Worm (Caenorhabditis elegans): ENCODE data around the gene crh-1.
A peak's percentile ranks its signal among the peaks of the same experiment; 100 is the strongest.

The crh-1 gene

DNA sequence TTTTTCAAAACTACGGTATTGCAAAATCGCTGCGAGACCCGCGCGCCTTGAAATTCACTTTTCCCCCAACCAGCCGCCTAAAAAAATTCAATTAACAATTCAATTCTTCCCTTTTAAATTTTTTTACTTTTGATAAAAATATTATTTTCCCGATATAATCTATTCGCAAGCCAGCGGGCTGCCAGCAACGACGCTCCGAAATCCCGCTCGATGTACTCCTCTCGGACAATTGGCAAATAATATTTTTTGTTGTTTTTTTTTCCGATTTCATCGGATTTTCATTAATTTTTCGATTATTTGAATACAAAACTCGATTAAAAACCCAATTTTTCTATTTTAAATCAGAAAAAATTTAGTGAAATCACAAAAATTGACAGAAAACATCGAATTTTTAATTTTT lies 41.8 kb upstream of the crh-1 start:
- TF ChIP-seq fos-1 (tag; optimal IDR thresholded peaks at IDR 0.05) (no peak), ceh-82 (tag; optimal IDR thresholded peaks at IDR 0.05) (no peak), sox-4 (tag; optimal IDR thresholded peaks at IDR 0.05) (no peak), ets-5 (GFP tag; IDR thresholded peaks at IDR 0.05) (no peak), nhr-12 (tag; optimal IDR thresholded peaks at IDR 0.05) (no peak), hpl-2 (GFP tag; optimal IDR thresholded peaks at IDR 0.05) (no peak), unc-62 (GFP tag; optimal IDR thresholded peaks at IDR 0.05) (no peak), pax-3 (tag; optimal IDR thresholded peaks at IDR 0.05) (no peak), nhr-76 (tag; optimal IDR thresholded peaks at IDR 0.05) (no peak), vab-15 (tag; optimal IDR thresholded peaks at IDR 0.05) (no peak), hlh-17 (GFP tag; optimal IDR thresholded peaks at IDR 0.05; ENCODE audit: borderline replicate concordance) (no peak), jun-1 (tag; optimal IDR thresholded peaks at IDR 0.05) (no peak), unc-98 (GFP tag; IDR thresholded peaks at IDR 0.05) (no peak), egl-13 (tag; optimal IDR thresholded peaks at IDR 0.05) (no peak), swsn-7 (tag; optimal IDR thresholded peaks at IDR 0.05) (no peak), hlh-4 (tag; optimal IDR thresholded peaks at IDR 0.05) (no peak)

DNA sequence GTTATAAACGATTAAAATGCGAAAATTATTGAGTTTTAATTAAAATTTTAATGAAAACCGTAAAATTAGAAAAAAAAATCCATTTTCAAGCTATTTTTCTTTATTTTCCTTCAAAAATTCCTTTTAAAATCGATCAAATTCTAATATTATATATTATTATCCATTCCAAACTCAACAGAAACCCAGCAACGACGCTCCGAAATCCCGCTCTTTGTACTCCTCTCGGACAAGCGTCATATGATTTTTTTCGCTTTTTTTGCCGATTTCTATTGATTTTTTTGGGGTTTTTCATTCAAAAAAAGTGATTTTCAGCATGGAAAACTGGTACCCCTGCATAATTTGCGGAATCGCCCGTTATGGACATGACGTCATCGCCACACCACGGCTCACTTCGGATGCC lies 41.1 kb upstream of the crh-1 start, which contains the start of gene ceh-91:
ceh-91 (plus strand) TSS at position 301 of the 400 bp plus-strand sequence.
- TF ChIP-seq nhr-90 (tag; optimal IDR thresholded peaks at IDR 0.05; ENCODE audit: poor library complexity) (no peak), snpc-4 (tag; optimal IDR thresholded peaks at IDR 0.05) (no peak), hlh-4 (tag; optimal IDR thresholded peaks at IDR 0.05) (no peak), egl-27 (tag; optimal IDR thresholded peaks at IDR 0.05) (no peak), irx-1 (tag; optimal IDR thresholded peaks at IDR 0.05) (no peak), fos-1 (tag; optimal IDR thresholded peaks at IDR 0.05) (no peak), nhr-11 (tag; optimal IDR thresholded peaks at IDR 0.05) (no peak), lin-39 (tag; optimal IDR thresholded peaks at IDR 0.05) (no peak), vab-15 (tag; optimal IDR thresholded peaks at IDR 0.05) (no peak), unc-86 (tag; optimal IDR thresholded peaks at IDR 0.05) (no peak), ceh-63 (GFP tag; optimal IDR thresholded peaks at IDR 0.05) (no peak), pqm-1 (tag; optimal IDR thresholded peaks at IDR 0.05) (no peak), skn-1 (tag; optimal IDR thresholded peaks at IDR 0.05) (no peak)

DNA sequence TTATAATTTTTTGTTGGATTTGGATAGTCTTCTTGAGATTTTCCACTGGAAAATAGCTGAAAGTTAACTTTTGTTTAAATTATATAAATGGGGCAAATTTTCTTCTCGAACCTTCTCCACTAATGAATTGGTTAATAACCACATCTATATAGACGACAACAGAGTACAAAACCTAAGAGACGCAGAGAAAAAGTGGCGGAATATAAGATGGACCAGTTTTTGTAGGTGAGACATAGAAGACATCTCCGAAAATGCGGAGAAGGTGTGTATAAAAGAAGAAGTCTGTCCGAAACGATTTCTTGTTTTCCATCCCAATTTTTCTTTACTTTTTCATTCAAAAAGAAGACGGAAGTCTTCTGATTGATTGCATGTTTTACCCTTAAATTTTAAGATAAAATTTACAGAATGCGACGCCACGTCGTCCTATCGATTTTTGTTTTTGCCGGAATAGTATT lies 32.7 kb upstream of the crh-1 start, which contains the start of gene gly-8:
gly-8 (plus strand) TSS at position 405 of the 455 bp plus-strand sequence.
- TF ChIP-seq ceh-63 (GFP tag; optimal IDR thresholded peaks at IDR 0.05) (no peak), blmp-1 (tag; optimal IDR thresholded peaks at IDR 0.05) (peak; percentile 56), swsn-7 (tag; optimal IDR thresholded peaks at IDR 0.05) (no peak), unc-30 (tag; optimal IDR thresholded peaks at IDR 0.05) (no peak), elt-3 (tag; optimal IDR thresholded peaks at IDR 0.05) (peak in 1 of 6 experiments; percentile 33), lin-35 (GFP tag; optimal IDR thresholded peaks at IDR 0.05) (peak in 1 of 2 experiments; percentile 8), rnt-1 (tag; optimal IDR thresholded peaks at IDR 0.05) (no peak)

DNA sequence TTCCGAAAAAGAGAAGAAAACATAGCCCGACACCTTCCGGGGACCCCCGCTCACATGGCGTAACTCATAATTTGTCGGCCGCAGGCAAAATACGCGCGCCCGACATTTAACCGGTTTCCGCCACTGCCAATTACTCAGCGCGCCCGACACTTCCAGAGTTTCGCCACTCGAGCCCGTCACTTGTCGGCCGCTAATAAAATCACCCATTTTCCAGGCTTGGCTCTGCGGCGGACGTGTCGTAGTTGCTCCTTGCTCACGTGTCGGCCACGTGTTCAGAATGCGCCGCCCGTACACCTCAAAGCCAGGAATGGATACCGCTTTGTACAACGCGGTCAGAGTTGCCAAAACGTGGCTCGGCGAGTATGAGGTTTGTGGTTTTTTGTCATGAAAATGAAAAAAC lies 29.9 kb upstream of the crh-1 start:
- TF ChIP-seq mab-9 (GFP tag; IDR thresholded peaks at IDR 0.05), result no peak
- no peak for TF ChIP-seq zip-4 (GFP tag; optimal IDR thresholded peaks at IDR 0.05)
- TF ChIP-seq nhr-47 (tag; optimal IDR thresholded peaks at IDR 0.05), result no peak
- TF ChIP-seq efl-1 (optimal IDR thresholded peaks at IDR 0.05), result no peak
- no peak for TF ChIP-seq efl-1 (GFP tag; optimal IDR thresholded peaks at IDR 0.05 in 1 of 2)
- TF ChIP-seq aly-2 (tag; optimal IDR thresholded peaks at IDR 0.05), result no peak
- no peak for TF ChIP-seq nhr-237 (tag; optimal IDR thresholded peaks at IDR 0.05)
- TF ChIP-seq C04F5.9 (tag; optimal IDR thresholded peaks at IDR 0.05), result no peak
- TF ChIP-seq sup-37 (GFP tag; optimal IDR thresholded peaks at IDR 0.05), result no peak

All from whole organism, L1 larva.